Worm (Caenorhabditis elegans) whole organism, L4 larva: ENCODE results near the gene C35D10.1.

Source experiments
- F10B5.3 ChIP-seq: sonication (generic microtip); optimal IDR thresholded peaks from 2 replicates; lab custom pipeline; 2016; ENCODE audit warnings: mild to moderate bottlenecking, missing genetic modification characterization, missing compliant biosample characterization
- T26A8.4 ChIP-seq: fragments of 200-800 bp; sonication (Bioruptor generic); IDR thresholded peaks from 2 replicates; pipeline ENCODE4 v1.3.6; 2022; ENCODE audit warnings: missing genetic modification characterization, missing compliant biosample characterization
- attf-4 ChIP-seq: sonication (generic microtip); optimal IDR thresholded peaks from 3 replicates; lab custom pipeline; 2017; ENCODE audit warnings: missing biosample characterization, missing genetic modification characterization
- ceh-20 ChIP-seq: fragments of 200-800 bp; sonication (Bioruptor generic); IDR thresholded peaks from 2 replicates; pipeline ENCODE4 v1.3.6; 2022; ENCODE audit warnings: missing genetic modification reagents, missing genetic modification characterization, missing compliant biosample characterization
- ceh-82 ChIP-seq: sonication (generic microtip); optimal IDR thresholded peaks from 2 replicates; lab custom pipeline; 2017; ENCODE audit warnings: missing biosample characterization, missing genetic modification characterization
- dve-1 ChIP-seq: sonication (generic microtip); optimal IDR thresholded peaks from 2 replicates; lab custom pipeline; 2017; ENCODE audit warnings: antibody characterized with exemption, mild to moderate bottlenecking, missing genetic modification characterization, missing compliant biosample characterization; ENCODE audit not compliant: insufficient read depth
- hlh-11 ChIP-seq: fragments of 200-800 bp; sonication (Bioruptor generic); optimal IDR thresholded peaks from 2 replicates; lab custom pipeline; 2018; ENCODE audit warnings: mild to moderate bottlenecking, missing genetic modification characterization, missing compliant biosample characterization
- jun-1 ChIP-seq: fragments of 150-350 bp; optimal IDR thresholded peaks from 2 replicates; lab custom pipeline; 2014; ENCODE audit warnings: missing biosample characterization, missing genetic modification reagents, missing genetic modification characterization
- madf-5 ChIP-seq, 2 experiments: fragments of 200-800 bp; sonication (Bioruptor generic); IDR thresholded peaks; 2 replicates each; pipeline ENCODE4 v1.3.6; 2022; ENCODE audit warnings: missing compliant biosample characterization in 2 of 2, missing genetic modification characterization in 2 of 2
- mdt-29 ChIP-seq: fragments of 200-800 bp; sonication (Bioruptor generic); IDR thresholded peaks from 2 replicates; pipeline ENCODE4 v1.3.6; 2022; ENCODE audit warnings: missing genetic modification reagents, missing genetic modification characterization, missing compliant biosample characterization
- nhr-28 ChIP-seq: fragments of 150-350 bp; optimal IDR thresholded peaks from 2 replicates; lab custom pipeline; 2014; ENCODE audit warnings: missing biosample characterization, missing genetic modification characterization
- nhr-76 ChIP-seq: fragments of 150-350 bp; optimal IDR thresholded peaks from 2 replicates; lab custom pipeline; 2014; ENCODE audit warnings: missing biosample characterization, missing genetic modification characterization
- php-3 ChIP-seq: fragments of 200-800 bp; sonication (Bioruptor generic); IDR thresholded peaks from 2 replicates; pipeline ENCODE4 v1.3.6; 2022; ENCODE audit warnings: missing genetic modification reagents, missing genetic modification characterization, missing compliant biosample characterization
- rbr-2 ChIP-seq: sonication (generic microtip); optimal IDR thresholded peaks from 2 replicates; lab custom pipeline; 2016; ENCODE audit warnings: missing genotype, missing genetic modification characterization, missing compliant biosample characterization
- unc-130 ChIP-seq: sonication (generic microtip); optimal IDR thresholded peaks from 2 replicates; lab custom pipeline; 2016; ENCODE audit warnings: missing genetic modification reagents, missing genetic modification characterization, missing compliant biosample characterization
- unc-62 ChIP-seq, 3 experiments: fragments of 150-350 bp in 1 of 3; sonication (generic microtip); optimal IDR thresholded peaks in 2 of 3; peaks in 1 of 3; 1 replicate in 1 of 3; 2 replicates in 2 of 3; lab custom pipeline; 2014 to 2017; ENCODE audit warnings: missing biosample characterization in 3 of 3, missing genetic modification characterization in 3 of 3, missing genetic modification reagents in 3 of 3, missing genotype in 1 of 3
- zfp-2 ChIP-seq: sonication (generic microtip); optimal IDR thresholded peaks from 2 replicates; lab custom pipeline; 2016; ENCODE audit warnings: mild to moderate bottlenecking, missing genetic modification characterization, missing compliant biosample characterization
- zip-2 ChIP-seq: fragments of 150-350 bp; optimal IDR thresholded peaks from 2 replicates; lab custom pipeline; 2014; ENCODE audit warnings: missing biosample characterization, missing genetic modification characterization

C35D10.1 gene

DNA sequence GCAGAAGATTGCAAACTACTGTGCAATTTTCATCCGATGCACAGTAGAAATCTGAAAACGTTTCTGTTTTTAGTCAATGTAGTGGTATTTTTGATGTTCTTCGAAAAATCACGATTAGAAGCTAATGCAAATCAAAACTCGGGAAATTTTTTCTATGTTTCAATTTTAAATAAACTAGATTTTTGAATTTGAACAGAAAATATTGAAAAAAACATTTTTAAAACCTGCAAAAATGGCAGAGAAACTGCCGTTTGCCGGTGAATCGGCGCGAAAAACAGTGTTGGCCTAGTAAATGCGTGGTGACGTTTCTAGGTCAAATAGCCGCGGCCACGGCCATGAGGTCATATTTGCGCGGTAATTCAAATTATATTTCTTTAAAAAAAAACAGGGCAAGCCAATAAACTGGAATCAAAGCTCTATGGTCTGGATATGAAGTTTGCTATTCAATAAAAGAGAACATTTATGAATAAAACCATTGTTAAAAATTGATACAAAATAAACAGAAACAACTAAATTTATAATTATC lies 50.7 kb downstream of the C35D10.1 start, which contains the start of gene set-2 (continued):
- TF ChIP-seq T26A8.4, result no peak
- TF ChIP-seq hlh-11 (tag; lab: Kevin White, UChicago), result peak; percentile 32
- no peak for TF ChIP-seq php-3
- TF ChIP-seq madf-5 (GFP tag; IDR thresholded peaks at IDR 0.05; lab: Robert Waterston, UW), result no peak
- no peak for TF ChIP-seq jun-1 (tag; lab: Kevin White, UChicago)
- no peak for TF ChIP-seq zfp-2
- no peak for TF ChIP-seq nhr-28 (tag; lab: Kevin White, UChicago)
- TF ChIP-seq dve-1 (tag; lab: Kevin White, UChicago), result peak; percentile 52
- TF ChIP-seq rbr-2 (tag; lab: Kevin White, UChicago), result peak; percentile 23
- no peak for TF ChIP-seq ceh-82
- TF ChIP-seq zip-2 (tag; lab: Kevin White, UChicago), result no peak
- TF ChIP-seq nhr-76, result no peak
- TF ChIP-seq F10B5.3 (tag; lab: Kevin White, UChicago), result no peak
- TF ChIP-seq attf-4 (tag; lab: Kevin White, UChicago), result no peak
- peak; percentile 98 for TF ChIP-seq unc-130 (GFP tag; lab: Kevin White, UChicago)
- no peak for TF ChIP-seq mdt-29
- TF ChIP-seq unc-62 (GFP tag; optimal IDR thresholded peaks at IDR 0.05 in 1 of 2; lab: Kevin White, UChicago), result no peak
- no peak for TF ChIP-seq unc-62 (tag; optimal IDR thresholded peaks at IDR 0.05; lab: Kevin White, UChicago)
- TF ChIP-seq ceh-20 (GFP tag; lab: Robert Waterston, UW), result peak; percentile 47; the same call in 1 of the 2 replicates
